Worm (Caenorhabditis elegans): ENCODE results near the gene dod-3.

The dod-3 gene

DNA sequence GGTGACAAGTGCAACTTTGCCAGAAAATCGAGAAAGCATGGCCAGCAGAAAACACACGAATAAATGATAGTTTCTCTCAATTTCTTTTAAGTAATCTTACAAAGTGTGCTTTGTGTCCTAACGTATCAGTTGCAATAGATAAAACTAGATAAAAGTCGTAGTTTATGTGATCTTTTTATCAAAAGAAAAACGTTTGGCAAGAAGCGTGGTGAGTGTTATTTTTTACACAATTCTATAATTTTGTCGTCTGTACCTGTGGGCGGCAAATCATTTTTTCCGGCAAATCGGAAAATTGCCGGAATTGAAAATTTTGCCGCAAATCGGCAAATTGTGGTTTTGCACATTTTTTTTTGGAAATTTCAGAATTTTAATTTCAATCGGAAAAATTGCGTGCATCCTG lies 36.6 kb upstream of the dod-3 start, which contains the start of gene R05D8.9:
Gene R05D8.9, minus strand, starts transcription at position 101 of the 400 bp plus-strand sequence.
- TF ChIP-seq ref-2 (tag; optimal IDR thresholded peaks at IDR 0.05) (no peak), che-1 (tag; optimal IDR thresholded peaks at IDR 0.05) (no peak), unc-42 (tag; optimal IDR thresholded peaks at IDR 0.05) (no peak), Y22D7AL.16 (tag; optimal IDR thresholded peaks at IDR 0.05) (no peak), ahr-1 (tag; optimal IDR thresholded peaks at IDR 0.05) (no peak), sox-2 (GFP tag; IDR thresholded peaks at IDR 0.05) (no peak), odd-2 (tag; optimal IDR thresholded peaks at IDR 0.05) (no peak), ceh-34 (tag; optimal IDR thresholded peaks at IDR 0.05) (no peak), ceh-14 (tag; optimal IDR thresholded peaks at IDR 0.05) (no peak), hlh-15 (tag; optimal IDR thresholded peaks at IDR 0.05) (no peak), nhr-232 (tag; optimal IDR thresholded peaks at IDR 0.05) (no peak), ceh-31 (tag; optimal IDR thresholded peaks at IDR 0.05) (no peak)

DNA sequence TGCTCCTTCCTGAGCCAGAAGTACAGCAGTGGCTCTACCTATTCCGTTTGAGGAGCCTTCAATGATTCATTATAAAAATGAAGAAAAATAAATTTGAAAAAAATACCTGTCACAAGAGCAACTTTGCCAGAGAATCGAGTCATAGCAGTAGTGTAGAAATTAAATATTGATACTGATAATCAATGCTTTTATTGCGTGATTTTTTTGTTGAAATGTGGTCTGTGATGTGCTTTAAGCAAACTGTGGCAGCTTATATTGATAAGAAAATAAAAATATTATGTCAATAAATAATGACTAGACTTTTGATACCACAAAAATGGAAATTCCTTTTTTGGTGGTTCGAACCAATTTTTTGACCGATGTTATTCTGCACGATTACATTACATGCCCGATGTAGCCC lies 34.2 kb upstream of the dod-3 start, which contains the start of gene dhs-14:
Gene dhs-14, minus strand, starts transcription at position 149 of the 400 bp plus-strand sequence.
- TF ChIP-seq unc-86 (tag; optimal IDR thresholded peaks at IDR 0.05) (no peak), lim-6 (tag; optimal IDR thresholded peaks at IDR 0.05) (no peak), zip-5 (tag; optimal IDR thresholded peaks at IDR 0.05) (no peak), ama-1 (optimal IDR thresholded peaks at IDR 0.05) (no peak), sox-4 (tag; optimal IDR thresholded peaks at IDR 0.05) (no peak), gmeb-2 (tag; optimal IDR thresholded peaks at IDR 0.05) (no peak), ceh-34 (tag; optimal IDR thresholded peaks at IDR 0.05) (no peak), unc-3 (GFP tag; conservative IDR thresholded peaks at IDR 0.05) (no peak), unc-3 (tag; optimal IDR thresholded peaks at IDR 0.05) (no peak), F13H6.1 (tag; optimal IDR thresholded peaks at IDR 0.05) (no peak), pat-9 (tag; optimal IDR thresholded peaks at IDR 0.05) (no peak), dmd-4 (tag; optimal IDR thresholded peaks at IDR 0.05; ENCODE audit: borderline replicate concordance) (no peak), Y22D7AL.16 (tag; optimal IDR thresholded peaks at IDR 0.05) (no peak), eyg-1 (tag; optimal IDR thresholded peaks at IDR 0.05) (no peak), pha-2 (tag; optimal IDR thresholded peaks at IDR 0.05) (no peak), T23F11.4 (GFP tag; optimal IDR thresholded peaks at IDR 0.05) (no peak), elt-2 (tag; optimal IDR thresholded peaks at IDR 0.05) (no peak), ceh-6 (GFP tag; optimal IDR thresholded peaks at IDR 0.05) (no peak), madf-2 (tag; optimal IDR thresholded peaks at IDR 0.05) (no peak), npax-4 (tag; optimal IDR thresholded peaks at IDR 0.05) (no peak), ztf-16 (tag; optimal IDR thresholded peaks at IDR 0.05) (no peak)

DNA sequence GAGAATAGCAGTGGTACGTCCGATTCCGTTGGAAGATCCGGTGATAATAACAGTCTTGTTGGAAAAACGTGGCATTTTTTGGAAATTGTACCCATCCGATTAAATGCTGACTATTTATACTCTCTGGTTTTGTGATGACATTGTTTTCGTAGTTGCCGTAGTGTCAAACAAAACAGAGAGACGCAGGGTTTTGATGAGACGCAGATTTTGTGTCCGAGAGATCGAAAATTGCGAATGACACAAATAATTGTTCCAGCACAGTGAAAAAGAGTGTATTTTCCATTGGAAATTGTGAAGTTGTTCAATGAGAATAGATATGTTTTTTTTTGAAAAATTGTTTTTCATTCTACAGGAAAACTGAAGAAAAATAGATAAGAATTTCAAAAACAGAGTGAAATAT lies 32.2 kb upstream of the dod-3 start, which contains the start of gene R05D8.7:
Gene R05D8.7, minus strand, starts transcription at position 104 of the 400 bp plus-strand sequence.
- TF ChIP-seq ceh-34 (tag; optimal IDR thresholded peaks at IDR 0.05) = no peak
- TF ChIP-seq tbx-7 (tag; optimal IDR thresholded peaks at IDR 0.05) = no peak
- TF ChIP-seq sox-2 (GFP tag; IDR thresholded peaks at IDR 0.05) = no peak
- no peak for TF ChIP-seq ceh-30 (tag; optimal IDR thresholded peaks at IDR 0.05)
- no peak for TF ChIP-seq ceh-2 (tag; optimal IDR thresholded peaks at IDR 0.05)
- TF ChIP-seq elt-2 (tag; optimal IDR thresholded peaks at IDR 0.05) = no peak
- TF ChIP-seq mec-3 (tag; optimal IDR thresholded peaks at IDR 0.05; ENCODE audit: borderline replicate concordance) = no peak
- TF ChIP-seq hlh-6 (tag; optimal IDR thresholded peaks at IDR 0.05) = no peak
- no peak for TF ChIP-seq syd-9 (tag; optimal IDR thresholded peaks at IDR 0.05)
- TF ChIP-seq rnt-1 (tag; optimal IDR thresholded peaks at IDR 0.05) = no peak
- no peak for TF ChIP-seq F13H6.1 (tag; optimal IDR thresholded peaks at IDR 0.05)
- TF ChIP-seq ceh-31 (tag; optimal IDR thresholded peaks at IDR 0.05) = no peak
- TF ChIP-seq ama-1 (optimal IDR thresholded peaks at IDR 0.05) = no peak
- TF ChIP-seq sox-4 (tag; optimal IDR thresholded peaks at IDR 0.05) = no peak
- no peak for TF ChIP-seq nhr-232 (tag; optimal IDR thresholded peaks at IDR 0.05)
- no peak for TF ChIP-seq sdc-2 (tag; optimal IDR thresholded peaks at IDR 0.05)
- no peak for TF ChIP-seq pqm-1 (tag; optimal IDR thresholded peaks at IDR 0.05)
- no peak for TF ChIP-seq pat-9 (tag; optimal IDR thresholded peaks at IDR 0.05)
- no peak for TF ChIP-seq dmd-4 (tag; optimal IDR thresholded peaks at IDR 0.05; ENCODE audit: borderline replicate concordance)
- TF ChIP-seq C08G9.2 (tag; optimal IDR thresholded peaks at IDR 0.05) = no peak
